Fruit fly (Drosophila melanogaster) whole organism, embryonic: Measurements from ENCODE around the gene ddbt.
A peak's percentile ranks its signal among the peaks of the same experiment; 100 is the strongest.

Experiments used
- Atf3 ChIP-seq: fragments of 200-800 bp; sonication (Bioruptor generic); optimal IDR thresholded peaks from 3 replicates; lab custom pipeline; 2016; ENCODE audit warnings: missing biosample characterization, missing genetic modification characterization
- CG11504 ChIP-seq: fragments of 200-800 bp; sonication (Bioruptor generic); optimal IDR thresholded peaks from 3 replicates; lab custom pipeline; 2019; ENCODE audit warnings: missing biosample characterization, mild to moderate bottlenecking, missing genetic modification characterization, moderate library complexity
- CG13287 ChIP-seq: fragments of 200-800 bp; sonication (Bioruptor generic); IDR thresholded peaks from 2 replicates; pipeline ENCODE4 v1.3.6; 2022; ENCODE audit warnings: missing biosample characterization, missing genetic modification characterization; ENCODE audit not compliant: partially characterized antibody
- CG14050 ChIP-seq: fragments of 200-800 bp; sonication (Bioruptor generic); IDR thresholded peaks from 3 replicates; pipeline ENCODE4 v1.3.6; 2022; ENCODE audit warnings: missing biosample characterization, missing genetic modification characterization
- CG14965 ChIP-seq: fragments of 200-800 bp; sonication (Bioruptor generic); optimal IDR thresholded peaks from 2 replicates; lab custom pipeline; 2016; ENCODE audit warnings: missing biosample characterization, missing genetic modification characterization, borderline replicate concordance
- CG17359 ChIP-seq: fragments of 200-800 bp; sonication (Bioruptor generic); optimal IDR thresholded peaks from 3 replicates; lab custom pipeline; 2018; ENCODE audit warnings: missing biosample characterization, mild to moderate bottlenecking, missing genetic modification characterization, moderate library complexity
- CG18764 ChIP-seq: fragments of 200-800 bp; sonication (Bioruptor generic); optimal IDR thresholded peaks from 3 replicates; lab custom pipeline; 2016; ENCODE audit warnings: missing biosample characterization, missing genetic modification characterization
- CG2202 ChIP-seq: fragments of 200-800 bp; sonication (Bioruptor generic); optimal IDR thresholded peaks from 2 replicates; lab custom pipeline; 2018; ENCODE audit warnings: missing biosample characterization, mild to moderate bottlenecking, missing genetic modification characterization
- CG4328 ChIP-seq: fragments of 200-800 bp; sonication (Bioruptor generic); optimal IDR thresholded peaks from 3 replicates; lab custom pipeline; 2017; ENCODE audit warnings: missing biosample characterization, missing genetic modification reagents, missing genetic modification characterization
- CG5180 ChIP-seq: fragments of 200-800 bp; sonication (Bioruptor generic); optimal IDR thresholded peaks from 3 replicates; lab custom pipeline; 2017; ENCODE audit warnings: missing biosample characterization, missing genetic modification characterization, mild to moderate bottlenecking, moderate library complexity, missing genetic modification reagents
- CG5953 ChIP-seq: fragments of 200-800 bp; sonication (Bioruptor generic); IDR thresholded peaks from 2 replicates; pipeline ENCODE4 v1.3.6; 2022; ENCODE audit warnings: missing biosample characterization, missing genetic modification characterization
- CG7745 ChIP-seq: fragments of 200-800 bp; sonication (Bioruptor generic); optimal IDR thresholded peaks from 2 replicates; lab custom pipeline; 2018; ENCODE audit warnings: missing biosample characterization, mild to moderate bottlenecking, missing genetic modification characterization, moderate library complexity
- CG9215 ChIP-seq: fragments of 200-800 bp; sonication (Bioruptor generic); IDR thresholded peaks from 2 replicates; pipeline ENCODE4 v1.3.6; 2022; ENCODE audit warnings: missing biosample characterization, missing genetic modification characterization
- CHES-1-like ChIP-seq: fragments of 200-800 bp; sonication (Bioruptor generic); optimal IDR thresholded peaks from 2 replicates; lab custom pipeline; 2016; ENCODE audit warnings: missing biosample characterization, missing genetic modification characterization
- Eip74EF ChIP-seq, 2 experiments: fragments of 200-800 bp in 1 of 2; fragments of >200 bp in 1 of 2; sonication (Bioruptor generic) in 1 of 2; optimal IDR thresholded peaks; 2 replicates each; lab custom pipeline; 2017 to 2019; ENCODE audit warnings: missing biosample characterization in 2 of 2, missing genetic modification characterization in 2 of 2, mild to moderate bottlenecking in 1 of 2, moderate library complexity in 1 of 2
- HLH54F ChIP-seq: fragments of 200-800 bp; sonication (Bioruptor generic); optimal IDR thresholded peaks from 3 replicates; lab custom pipeline; 2016; ENCODE audit warnings: missing biosample characterization, missing genetic modification characterization
- Hand ChIP-seq: fragments of 200-800 bp; sonication (Bioruptor generic); optimal IDR thresholded peaks from 2 replicates; lab custom pipeline; 2017; ENCODE audit warnings: mild to moderate bottlenecking, missing biosample characterization, missing genetic modification reagents, missing genetic modification characterization
- Med ChIP-seq: fragments of 200-800 bp; sonication (Bioruptor generic); peaks from one replicate; lab custom pipeline; 2016; ENCODE audit warnings: missing biosample characterization, missing genetic modification characterization, mild to moderate bottlenecking, inconsistent platforms, moderate library complexity
- Nf-YC ChIP-seq: fragments of 200-800 bp; optimal IDR thresholded peaks from 3 replicates; lab custom pipeline; 2019; ENCODE audit warnings: missing biosample characterization, mild to moderate bottlenecking, missing genetic modification characterization, moderate library complexity
- Ptx1 ChIP-seq: fragments of 200-800 bp; sonication (Bioruptor generic); IDR thresholded peaks from 2 replicates; pipeline ENCODE4 v1.3.6; 2022; ENCODE audit warnings: missing biosample characterization, missing genetic modification characterization
- Trl ChIP-seq, 3 experiments: fragments of >200 bp in 2 of 3; fragments of 200-800 bp in 1 of 3; sonication (Bioruptor generic) in 1 of 3; optimal IDR thresholded peaks; 2 replicates in 1 of 3; 3 replicates in 2 of 3; lab custom pipeline; 2016 to 2017; ENCODE audit warnings: missing biosample characterization in 1 of 3, missing genetic modification characterization in 1 of 3
- amos ChIP-seq: fragments of 200-800 bp; sonication (Bioruptor generic); IDR thresholded peaks from 2 replicates; pipeline ENCODE4 v1.3.6; 2022; ENCODE audit warnings: missing biosample characterization, missing genetic modification characterization; ENCODE audit not compliant: partially characterized antibody
- aop ChIP-seq: fragments of 200-800 bp; sonication (Bioruptor generic); IDR thresholded peaks from 2 replicates; pipeline ENCODE4 v1.3.6; 2022; ENCODE audit warnings: missing biosample characterization, missing genetic modification characterization
- bab2 ChIP-seq: fragments of 200-800 bp; sonication (Bioruptor generic); optimal IDR thresholded peaks from 2 replicates; lab custom pipeline; 2016; ENCODE audit warnings: missing biosample characterization, missing genetic modification characterization
- bigmax ChIP-seq: fragments of 200-800 bp; sonication (Bioruptor generic); optimal IDR thresholded peaks from 2 replicates; lab custom pipeline; 2018; ENCODE audit warnings: missing biosample characterization, mild to moderate bottlenecking, missing genetic modification characterization
- bsh ChIP-seq, 2 experiments: fragments of 200-800 bp; sonication (Bioruptor generic); optimal IDR thresholded peaks; 2 replicates each; lab custom pipeline; 2017 to 2018; ENCODE audit warnings: mild to moderate bottlenecking in 2 of 2, missing biosample characterization in 2 of 2, missing genetic modification characterization in 2 of 2, moderate library complexity in 1 of 2
- crol ChIP-seq: fragments of 200-800 bp; sonication (Bioruptor generic); IDR thresholded peaks from 2 replicates; pipeline ENCODE4 v1.3.6; 2022; ENCODE audit warnings: missing biosample characterization, missing genetic modification characterization
- dm ChIP-seq: fragments of 200-800 bp; sonication (Bioruptor generic); optimal IDR thresholded peaks from 3 replicates; lab custom pipeline; 2016; ENCODE audit warnings: missing biosample characterization, missing genetic modification characterization
- emc ChIP-seq: fragments of 200-800 bp; sonication (Bioruptor generic); optimal IDR thresholded peaks from 2 replicates; lab custom pipeline; 2016; ENCODE audit warnings: missing biosample characterization, missing genetic modification characterization
- ewg ChIP-seq: fragments of 200-800 bp; sonication (Bioruptor generic); optimal IDR thresholded peaks from 3 replicates; lab custom pipeline; 2017; ENCODE audit warnings: mild to moderate bottlenecking, missing biosample characterization, missing genetic modification reagents, missing genetic modification characterization
- gcm2 ChIP-seq: fragments of 200-800 bp; sonication (Bioruptor generic); optimal IDR thresholded peaks from 2 replicates; lab custom pipeline; 2016; ENCODE audit warnings: missing biosample characterization, missing genetic modification characterization
- ham ChIP-seq: fragments of 200-800 bp; sonication (Bioruptor generic); IDR thresholded peaks from 2 replicates; pipeline ENCODE4 v1.3.6; 2022; ENCODE audit warnings: missing biosample characterization, missing genetic modification characterization
- mirr ChIP-seq: fragments of 200-800 bp; sonication (Bioruptor generic); optimal IDR thresholded peaks from 3 replicates; lab custom pipeline; 2018; ENCODE audit warnings: missing biosample characterization, mild to moderate bottlenecking, missing genetic modification characterization
- onecut ChIP-seq: fragments of 200-800 bp; sonication (Bioruptor generic); IDR thresholded peaks from 2 replicates; pipeline ENCODE4 v1.3.6; 2022; ENCODE audit warnings: missing biosample characterization, missing genetic modification characterization
- pan ChIP-seq, 4 experiments: fragments of >200 bp in 3 of 4; fragments of 200-800 bp in 1 of 4; sonication (Bioruptor generic) in 1 of 4; optimal IDR thresholded peaks in 3 of 4; IDR thresholded peaks in 1 of 4; 2 replicates each; pipeline versions ENCODE4 v1.3.6 to Lab custom; 2017 to 2022; ENCODE audit warnings: missing biosample characterization in 2 of 4, missing genetic modification characterization in 2 of 4, mixed read lengths in 1 of 4
- pnt ChIP-seq: fragments of 200-800 bp; sonication (Bioruptor generic); optimal IDR thresholded peaks from 3 replicates; lab custom pipeline; 2016; ENCODE audit warnings: missing biosample characterization, missing genetic modification characterization
- prd ChIP-seq, 3 experiments: fragments of >200 bp in 2 of 3; fragments of 200-800 bp in 1 of 3; sonication (Bioruptor generic) in 1 of 3; optimal IDR thresholded peaks in 2 of 3; IDR thresholded peaks in 1 of 3; 2 replicates in 2 of 3; 3 replicates in 1 of 3; pipeline versions ENCODE4 v1.3.6 to Lab custom; 2017 to 2022; ENCODE audit warnings: missing biosample characterization in 1 of 3, missing genetic modification characterization in 1 of 3
- sens ChIP-seq: fragments of 200-800 bp; sonication (Bioruptor generic); peaks from one replicate; lab custom pipeline; 2016; ENCODE audit warnings: missing biosample characterization, missing genetic modification characterization
- tx ChIP-seq: fragments of 200-800 bp; sonication (Bioruptor generic); optimal IDR thresholded peaks from 2 replicates; lab custom pipeline; 2016; ENCODE audit warnings: missing biosample characterization, missing genetic modification characterization
- unpg ChIP-seq: fragments of 200-800 bp; sonication (Bioruptor generic); optimal IDR thresholded peaks from 3 replicates; lab custom pipeline; 2018; ENCODE audit warnings: missing biosample characterization, mild to moderate bottlenecking, missing genetic modification characterization, moderate library complexity

Gene ddbt

DNA sequence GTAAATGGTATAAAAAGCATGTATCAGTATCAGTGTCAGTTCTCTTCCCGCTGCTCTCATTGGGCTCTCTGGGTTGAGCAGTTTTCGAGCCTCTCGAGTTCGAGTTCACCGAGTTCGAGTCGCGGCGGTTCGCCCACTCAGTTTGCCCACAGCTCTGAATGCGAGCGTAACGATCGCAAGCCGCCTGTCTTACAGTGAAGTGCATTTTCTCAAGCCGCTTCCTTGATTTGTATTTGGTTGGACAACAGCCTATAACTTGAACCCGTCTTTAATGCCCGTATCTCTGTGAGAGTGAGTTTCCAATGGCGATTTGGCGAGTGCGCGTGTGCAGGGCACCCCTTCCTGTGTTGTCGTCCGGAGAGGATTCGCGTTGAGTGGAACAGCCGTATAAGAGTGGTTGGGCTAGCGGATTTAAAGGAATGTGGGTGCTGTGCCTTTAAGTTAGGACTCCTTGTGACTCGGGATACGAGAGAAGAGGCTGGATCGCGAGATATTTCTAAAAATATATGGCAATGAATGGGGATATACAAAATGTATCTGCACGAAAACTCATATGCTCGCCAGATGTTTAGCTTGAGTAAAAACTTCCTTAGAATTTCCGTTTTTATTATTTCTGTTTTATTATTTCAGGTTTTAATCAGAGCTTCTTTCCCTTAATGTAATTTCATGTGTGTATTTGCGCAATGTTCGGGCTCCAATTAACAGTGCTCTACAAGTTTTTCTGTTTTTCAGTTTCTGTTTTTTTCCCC lies 45.2 kb upstream of the ddbt start (continued):
- TF ChIP-seq CG13287 (GFP tag; lab: Robert Waterston, UW): peak; percentile 51; the same call in 1 of the 2 replicates

DNA sequence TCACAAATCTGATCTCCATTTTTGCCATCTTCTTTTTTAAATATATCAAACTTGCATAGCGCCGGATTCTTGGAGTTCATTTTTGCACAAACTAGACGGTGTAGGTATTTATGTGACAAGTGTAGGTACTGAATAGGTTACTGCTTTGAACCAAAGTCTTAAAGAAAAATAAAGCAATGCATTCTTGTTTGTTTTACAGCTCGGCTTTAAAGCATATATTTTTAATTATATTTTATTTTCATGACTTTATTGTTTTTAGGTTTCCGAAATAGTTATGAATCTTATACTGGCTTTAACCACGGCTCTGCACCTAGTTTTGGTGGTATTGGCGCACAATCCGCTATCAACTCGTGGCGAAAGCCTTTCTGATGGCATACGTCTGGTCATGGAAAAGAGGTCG lies 43.6 kb upstream of the ddbt start, which contains the start of gene CG32845:
Gene CG32845 (minus strand): TSS at position 101 of the 400 bp plus-strand sequence.
- TF ChIP-seq Nf-YC (tag; lab: Kevin White, UChicago) (no peak), Med (GFP tag; lab: Kevin White, UChicago) (peak; percentile 0), amos (no peak)

DNA sequence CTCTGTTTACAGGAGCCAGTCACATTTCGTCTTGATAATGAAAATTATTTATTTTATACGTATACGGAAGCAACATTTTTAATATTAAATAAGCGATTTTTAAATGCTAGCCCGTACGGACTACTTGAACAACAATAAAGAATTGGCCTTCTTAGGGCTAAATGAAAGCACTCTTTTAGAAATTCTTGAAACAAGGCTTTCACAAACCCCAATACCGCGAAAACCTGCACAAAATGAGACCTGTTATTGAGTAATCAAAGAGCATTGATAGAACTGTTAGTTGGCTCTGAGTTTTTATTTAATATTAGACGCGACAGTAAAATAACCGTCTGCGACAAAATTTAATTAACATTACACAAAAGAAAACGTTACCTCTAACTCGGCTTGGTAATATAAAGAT lies 42.0 kb upstream of the ddbt start, which contains the start of gene ttm2:
Gene ttm2 (plus strand): TSS at position 301 of the 400 bp plus-strand sequence.
- TF ChIP-seq Hand (GFP tag; lab: Kevin White, UChicago) (no peak), bsh (GFP tag; optimal IDR thresholded peaks at IDR 0.05; lab: Kevin White, UChicago) (no peak), dm (GFP tag; lab: Kevin White, UChicago) (no peak)

DNA sequence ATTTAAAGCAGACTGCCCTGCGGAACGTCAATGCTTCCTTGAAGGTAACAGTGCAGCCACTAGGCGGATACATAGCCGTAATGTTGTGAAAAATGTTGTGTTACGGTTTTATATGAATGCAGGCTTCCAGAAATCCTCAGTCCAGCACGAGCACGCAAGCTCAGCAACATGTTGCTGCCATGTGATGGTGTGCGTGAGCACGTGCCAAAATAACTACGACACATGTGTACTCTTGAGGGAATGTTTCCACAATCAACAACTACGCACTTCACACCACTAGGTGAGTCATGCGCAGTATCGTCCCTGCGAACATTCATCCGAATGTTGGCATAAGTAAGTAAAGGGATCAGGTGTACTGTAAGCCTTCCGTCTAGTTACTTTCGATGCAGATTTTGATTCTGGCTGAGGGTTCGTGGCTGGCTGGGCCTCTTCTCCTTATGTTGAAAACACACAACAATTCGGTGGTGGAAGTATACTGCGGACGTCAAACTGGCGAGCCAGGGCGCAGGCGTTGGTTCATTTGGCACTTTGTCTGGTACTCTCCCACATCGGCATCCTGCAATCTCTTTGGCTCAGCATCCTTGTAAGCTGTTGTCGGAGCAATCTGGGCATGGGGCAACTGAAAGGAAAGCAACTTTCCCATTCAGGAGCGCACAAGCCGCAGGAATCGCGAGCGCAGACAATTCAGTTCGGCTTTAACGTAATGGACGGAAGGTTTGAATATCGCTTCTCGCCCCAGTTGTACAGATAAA lies 40.0 kb upstream of the ddbt start, which contains the start of gene RhoGEF3:
Gene RhoGEF3 (plus strand): TSS at position 702 of the 752 bp plus-strand sequence.
- no peak for TF ChIP-seq bigmax (GFP tag; lab: Kevin White, UChicago)
- TF ChIP-seq crol: no peak
- no peak for TF ChIP-seq prd (optimal IDR thresholded peaks at IDR 0.05; lab: Kevin White, UChicago)
- no peak for TF ChIP-seq prd (GFP tag; IDR thresholded peaks at IDR 0.05; lab: Robert Waterston, UW)
- TF ChIP-seq CG5953 (GFP tag; lab: Robert Waterston, UW): no peak
- TF ChIP-seq CG5180: peak; percentile 93
- no peak for TF ChIP-seq bab2 (GFP tag; lab: Kevin White, UChicago)
- TF ChIP-seq Eip74EF (GFP tag; optimal IDR thresholded peaks at IDR 0.05; lab: Kevin White, UChicago): no peak
- no peak for TF ChIP-seq unpg (GFP tag; lab: Kevin White, UChicago)
- no peak for TF ChIP-seq CHES-1-like (GFP tag; lab: Kevin White, UChicago)
- TF ChIP-seq onecut (GFP tag; lab: Robert Waterston, UW): no peak
- TF ChIP-seq Trl (optimal IDR thresholded peaks at IDR 0.05; lab: Kevin White, UChicago): peak; percentile 3 to 8
- no peak for TF ChIP-seq Trl (GFP tag; optimal IDR thresholded peaks at IDR 0.05; lab: Kevin White, UChicago)
- TF ChIP-seq ham (GFP tag; lab: Robert Waterston, UW): no peak
- no peak for TF ChIP-seq CG4328 (GFP tag; lab: Kevin White, UChicago)
- TF ChIP-seq HLH54F (GFP tag; lab: Kevin White, UChicago): no peak
- TF ChIP-seq sens (GFP tag; lab: Kevin White, UChicago): no peak
- no peak for TF ChIP-seq pan (optimal IDR thresholded peaks at IDR 0.05; lab: Kevin White, UChicago)
- no peak for TF ChIP-seq pan (GFP tag; optimal IDR thresholded peaks at IDR 0.05 in 1 of 2, IDR thresholded peaks at IDR 0.05 in 1 of 2)
- TF ChIP-seq emc: no peak
- TF ChIP-seq gcm2 (GFP tag; lab: Kevin White, UChicago): no peak
- TF ChIP-seq CG11504 (tag; lab: Kevin White, UChicago): peak; percentile 99
- TF ChIP-seq mirr: no peak
- TF ChIP-seq CG2202 (tag; lab: Kevin White, UChicago): no peak
- no peak for TF ChIP-seq aop (GFP tag; lab: Robert Waterston, UW)
- no peak for TF ChIP-seq tx
- no peak for TF ChIP-seq CG9215 (GFP tag; lab: Robert Waterston, UW)
- TF ChIP-seq CG18764: no peak
- no peak for TF ChIP-seq CG17359 (tag; lab: Kevin White, UChicago)
- no peak for TF ChIP-seq Ptx1 (GFP tag; lab: Robert Waterston, UW)
- no peak for TF ChIP-seq CG7745 (tag; lab: Kevin White, UChicago)
- TF ChIP-seq pnt (GFP tag; lab: Kevin White, UChicago): no peak
- TF ChIP-seq CG14050 (GFP tag; lab: Robert Waterston, UW): no peak
- TF ChIP-seq ewg (GFP tag; lab: Kevin White, UChicago): peak; percentile 91
- TF ChIP-seq CG14965: no peak
- TF ChIP-seq Atf3 (GFP tag; lab: Kevin White, UChicago): no peak
